Worm (Caenorhabditis elegans) whole organism, early embryonic: ENCODE data around the gene clpf-1.

ENCODE experiments used
- B0310.2 ChIP-seq: sonication (generic microtip); optimal IDR thresholded peaks from 2 replicates; lab custom pipeline; 2016; ENCODE audit warnings: mild to moderate bottlenecking, missing genetic modification characterization, missing compliant biosample characterization
- F13C5.2 ChIP-seq: sonication (generic microtip); optimal IDR thresholded peaks from 2 replicates; lab custom pipeline; 2017; ENCODE audit warnings: mild to moderate bottlenecking, missing genetic modification characterization, inconsistent platforms, missing compliant biosample characterization
- aly-1 ChIP-seq: sonication (generic microtip); optimal IDR thresholded peaks from 2 replicates; lab custom pipeline; 2016; ENCODE audit warnings: missing genetic modification characterization, missing compliant biosample characterization
- ama-1 ChIP-seq: fragments of 150-350 bp; optimal IDR thresholded peaks from 2 replicates; lab custom pipeline; 2014
- ceh-13 ChIP-seq: fragments of 200-800 bp; sonication (Bioruptor generic); optimal IDR thresholded peaks from 2 replicates; lab custom pipeline; 2018; ENCODE audit warnings: mild to moderate bottlenecking, missing genetic modification characterization, missing compliant biosample characterization
- ceh-36 ChIP-seq: sonication (generic microtip); optimal IDR thresholded peaks from 2 replicates; lab custom pipeline; 2016; ENCODE audit warnings: missing genetic modification characterization, inconsistent platforms, missing compliant biosample characterization
- ets-7 ChIP-seq: sonication (generic microtip); optimal IDR thresholded peaks from 2 replicates; lab custom pipeline; 2016; ENCODE audit warnings: missing genotype, missing genetic modification characterization, missing compliant biosample characterization
- flt-1 ChIP-seq: fragments of 200-800 bp; sonication (Bioruptor generic); IDR thresholded peaks from 2 replicates; pipeline ENCODE4 v1.3.6; 2022; ENCODE audit warnings: missing genetic modification characterization, missing compliant biosample characterization
- hmbx-1 ChIP-seq: sonication (generic microtip); optimal IDR thresholded peaks from 2 replicates; lab custom pipeline; 2016; ENCODE audit warnings: mild to moderate bottlenecking, missing genetic modification characterization, missing compliant biosample characterization
- hmg-4 ChIP-seq: fragments of 200-800 bp; sonication (Bioruptor generic); optimal IDR thresholded peaks from 2 replicates; lab custom pipeline; 2018; ENCODE audit warnings: mild to moderate bottlenecking, missing genetic modification characterization, missing compliant biosample characterization
- hnd-1 ChIP-seq: sonication (generic microtip); optimal IDR thresholded peaks from 2 replicates; lab custom pipeline; 2016; ENCODE audit warnings: missing genetic modification characterization, missing compliant biosample characterization
- pes-1 ChIP-seq: fragments of 200-800 bp; sonication (Bioruptor generic); IDR thresholded peaks from 2 replicates; pipeline ENCODE4 v1.3.6; 2022; ENCODE audit warnings: missing genetic modification reagents, missing genetic modification characterization, missing compliant biosample characterization
- scrt-1 ChIP-seq: fragments of 200-800 bp; sonication (Bioruptor generic); IDR thresholded peaks from 2 replicates; pipeline ENCODE4 v1.3.6; 2022; ENCODE audit warnings: missing genetic modification characterization, missing compliant biosample characterization
- sea-1 ChIP-seq: fragments of 200-800 bp; sonication (Bioruptor generic); conservative IDR thresholded peaks from 2 replicates; pipeline ENCODE4 v1.3.6; 2022; ENCODE audit warnings: missing genetic modification characterization, missing compliant biosample characterization
- tbx-11 ChIP-seq: fragments of 200-800 bp; sonication (Bioruptor generic); IDR thresholded peaks from 2 replicates; pipeline ENCODE4 v1.3.6; 2022; ENCODE audit warnings: missing genetic modification characterization, missing compliant biosample characterization
- tbx-37 ChIP-seq: fragments of 200-800 bp; sonication (Bioruptor generic); conservative IDR thresholded peaks from 2 replicates; pipeline ENCODE4 v1.3.6; 2022; ENCODE audit warnings: missing genetic modification reagents, missing genetic modification characterization, missing compliant biosample characterization
- tra-4 ChIP-seq: sonication (generic microtip); optimal IDR thresholded peaks from 2 replicates; lab custom pipeline; 2017; ENCODE audit warnings: missing genetic modification characterization, missing compliant biosample characterization

clpf-1 gene

ce11 chrIII:3444139-3444538 lies 46.6 kb downstream of the clpf-1 start, which contains the start of gene spe-41:
spe-41 (minus strand) TSS chrIII:3444210.
- TF ChIP-seq pes-1 (GFP tag; lab: Robert Waterston, UW), result no peak
- TF ChIP-seq B0310.2, result no peak
- TF ChIP-seq F13C5.2 (tag; lab: Kevin White, UChicago), result no peak
- TF ChIP-seq scrt-1 (GFP tag; lab: Robert Waterston, UW), result no peak
- TF ChIP-seq hmg-4 (GFP tag; lab: Kevin White, UChicago), result no peak
- TF ChIP-seq flt-1 (GFP tag; lab: Robert Waterston, UW), result no peak
- TF ChIP-seq tbx-37 (GFP tag; lab: Robert Waterston, UW), result no peak
- no peak for TF ChIP-seq ama-1
- no peak for TF ChIP-seq hnd-1
- no peak for TF ChIP-seq ceh-13
- TF ChIP-seq tra-4 (tag; lab: Kevin White, UChicago), result no peak
- no peak for TF ChIP-seq ceh-36 (tag; lab: Kevin White, UChicago)
- no peak for TF ChIP-seq sea-1 (GFP tag; lab: Robert Waterston, UW)
- TF ChIP-seq aly-1 (tag; lab: Kevin White, UChicago), result no peak
- no peak for TF ChIP-seq tbx-11 (GFP tag; lab: Robert Waterston, UW)
- no peak for TF ChIP-seq hmbx-1
- no peak for TF ChIP-seq ets-7 (tag; lab: Kevin White, UChicago)
